Fruit fly (Drosophila melanogaster) whole organism: ENCODE data around the gene Abl.

ENCODE experiments used
- Dll ChIP-seq: fragments of >200 bp; optimal IDR thresholded peaks from 2 replicates; lab custom pipeline; 2017
- pan ChIP-seq: fragments of >200 bp; optimal IDR thresholded peaks from 2 replicates; lab custom pipeline; 2017
- psq ChIP-seq: fragments of >200 bp; optimal IDR thresholded peaks from 2 replicates; lab custom pipeline; 2017
- usp ChIP-seq: fragments of >200 bp; optimal IDR thresholded peaks from 2 replicates; lab custom pipeline; 2017; ENCODE audit warnings: missing biosample characterization, missing genetic modification characterization, mixed read lengths

- TF ChIP-seq psq (lab: Kevin White, UChicago) = no peak
- no peak for TF ChIP-seq usp (GFP tag; lab: Kevin White, UChicago)
- TF ChIP-seq pan (lab: Kevin White, UChicago) = no peak
- no peak for TF ChIP-seq Dll (lab: Kevin White, UChicago)
Measured at dm6 chr3L:16635566-16636210, 12.0 kb downstream of the Abl start.
